Fruit fly (Drosophila melanogaster) Kc167 (cell line): Measurements from ENCODE around the gene CG31612.

Source experiments
- Myc ChIP-seq: fragments of >200 bp; optimal IDR thresholded peaks from 2 replicates; lab custom pipeline; 2017; ENCODE audit warnings: missing external identifiers
- Sin3A ChIP-seq: fragments of >200 bp; optimal IDR thresholded peaks from 2 replicates; lab custom pipeline; 2018; ENCODE audit warnings: missing external identifiers
- h ChIP-seq: fragments of >200 bp; optimal IDR thresholded peaks from 3 replicates; lab custom pipeline; 2018; ENCODE audit warnings: missing external identifiers
- insv ChIP-seq: fragments of >200 bp; optimal IDR thresholded peaks from 3 replicates; lab custom pipeline; 2018; ENCODE audit warnings: missing external identifiers
- psq ChIP-seq: fragments of >200 bp; optimal IDR thresholded peaks from 2 replicates; lab custom pipeline; 2017; ENCODE audit warnings: missing external identifiers
- ttk ChIP-seq: sonication (Bioruptor generic); optimal IDR thresholded peaks from 2 replicates; lab custom pipeline; 2017; ENCODE audit warnings: missing external identifiers

The CG31612 gene

DNA sequence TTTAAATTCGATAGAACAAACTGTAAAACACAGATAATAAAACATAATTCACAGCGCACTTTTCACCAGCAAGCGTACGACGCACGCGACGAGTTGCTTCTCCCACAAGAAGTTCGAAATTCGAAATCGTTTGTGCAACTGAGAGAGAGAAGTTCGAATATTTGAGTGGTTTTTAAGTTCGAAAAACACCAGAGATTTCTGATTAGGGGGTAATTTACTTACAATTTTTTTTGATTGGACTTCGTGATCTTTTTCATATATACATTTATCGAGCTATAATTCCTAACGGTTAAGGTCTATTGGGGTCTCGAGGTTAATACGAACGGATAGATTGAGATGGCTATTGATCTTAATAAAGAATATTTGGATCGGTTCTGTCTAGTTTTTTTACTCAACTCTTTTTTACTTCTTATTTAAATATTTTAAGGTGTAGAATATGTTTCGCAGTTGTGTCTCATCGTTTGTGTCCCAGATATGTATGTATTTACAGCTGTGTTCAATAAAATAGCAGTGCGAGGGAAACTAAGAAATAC, at the start of gene CG31612:
Gene CG31612 (minus strand): TSS at position 106 of the 533 bp plus-strand sequence.
- TF ChIP-seq psq (no peak), ttk (no peak)

DNA sequence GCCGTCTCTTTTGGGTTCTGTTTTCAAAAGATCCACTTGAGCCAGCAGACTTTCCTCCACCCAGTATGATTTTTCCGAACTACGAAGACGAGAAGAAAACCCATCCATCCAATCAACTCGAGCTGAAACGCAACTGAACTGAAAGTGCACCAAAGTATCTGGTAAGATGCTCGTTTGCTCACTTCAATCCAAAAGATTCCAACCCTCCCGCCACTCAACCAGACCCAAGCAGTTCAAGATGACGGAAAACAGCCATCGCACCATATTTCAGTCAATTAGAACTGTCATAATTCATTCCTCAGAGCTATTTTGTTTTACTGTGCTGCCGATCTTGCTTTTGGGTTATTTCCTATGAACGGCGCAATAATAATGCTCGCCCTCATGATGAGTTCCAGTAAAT, 48.5 kb upstream of the CG31612 start:
- TF ChIP-seq psq (no peak), insv (lab: Kevin White, UChicago) (no peak)

DNA sequence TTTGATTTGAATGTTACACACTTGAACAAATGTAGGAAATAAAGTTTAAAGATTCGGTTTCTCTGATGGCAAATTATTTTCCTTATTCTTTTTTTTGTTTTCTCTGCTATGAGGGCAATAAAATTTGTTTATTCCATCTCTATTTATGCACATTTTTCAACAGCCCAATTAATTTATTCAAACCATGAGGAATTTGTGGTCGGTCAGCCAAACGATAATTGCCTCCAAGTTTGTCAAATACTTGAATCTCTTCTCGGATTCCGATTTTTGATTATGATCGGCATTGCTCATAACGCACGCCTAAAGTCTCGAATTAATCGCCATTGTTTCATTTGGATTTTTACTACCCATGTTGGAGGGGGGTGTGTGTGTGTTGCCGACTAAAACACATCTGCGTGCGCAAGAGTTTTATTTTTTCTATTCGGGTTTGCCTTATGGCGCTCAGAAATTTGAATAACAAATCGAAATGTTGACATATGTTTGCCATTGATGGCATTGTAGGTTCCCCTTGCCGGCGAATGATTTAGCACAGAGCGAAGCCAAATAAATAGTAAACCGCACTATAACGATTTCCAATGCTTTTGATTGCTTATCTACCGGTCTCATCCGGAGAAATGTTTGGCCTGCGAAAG, 37.1 kb upstream of the CG31612 start:
- no peak for TF ChIP-seq ttk
- no peak for TF ChIP-seq insv (lab: Kevin White, UChicago)
- no peak for TF ChIP-seq psq
- TF ChIP-seq Myc (lab: Kevin White, UChicago) = no peak
- no peak for TF ChIP-seq Sin3A (lab: Kevin White, UChicago)
- TF ChIP-seq h (lab: Kevin White, UChicago) = no peak

DNA sequence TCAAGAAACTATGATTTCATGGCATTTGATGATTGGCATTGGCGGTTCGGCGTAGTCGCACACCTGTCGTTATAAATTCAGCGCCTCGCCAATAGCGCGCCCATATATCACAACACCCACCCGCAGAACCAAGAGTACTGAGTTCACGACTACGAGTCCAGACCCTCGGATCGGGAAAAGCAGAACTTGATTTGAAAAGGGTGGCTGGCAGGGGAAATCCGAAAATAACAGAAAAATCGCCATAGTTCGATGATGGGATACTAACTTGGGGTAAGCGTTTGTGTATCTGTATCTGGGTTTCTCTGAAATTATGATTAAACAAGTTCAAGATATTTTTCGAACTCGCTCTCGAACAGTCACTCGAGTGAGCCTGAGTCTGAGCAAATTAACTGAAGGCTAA, 35.1 kb upstream of the CG31612 start:
- TF ChIP-seq ttk (no peak), insv (lab: Kevin White, UChicago) (no peak), psq (no peak), Myc (lab: Kevin White, UChicago) (no peak), h (lab: Kevin White, UChicago) (no peak), Sin3A (lab: Kevin White, UChicago) (no peak)

DNA sequence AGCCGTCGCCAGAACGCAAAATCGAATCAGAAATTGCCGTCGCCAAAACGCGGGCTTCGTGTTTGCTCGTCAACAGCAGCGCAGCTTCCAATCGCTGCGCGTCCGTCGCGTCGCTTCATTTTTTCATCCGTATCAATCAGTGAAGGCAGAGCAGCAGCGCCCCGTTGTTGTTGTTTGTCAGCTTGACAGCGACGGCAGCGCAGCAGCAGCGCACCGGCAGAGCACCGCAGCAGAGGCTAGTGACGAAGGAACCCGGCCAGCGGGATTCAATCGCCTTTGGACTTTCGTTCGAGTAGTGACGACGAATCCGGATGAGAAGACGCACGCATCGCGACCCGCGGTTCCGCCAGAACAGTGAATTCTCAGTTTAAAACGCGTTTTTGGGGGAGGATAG, 33.5 kb upstream of the CG31612 start:
- TF ChIP-seq Myc (lab: Kevin White, UChicago) (no peak), Sin3A (lab: Kevin White, UChicago) (no peak), h (lab: Kevin White, UChicago) (no peak), insv (lab: Kevin White, UChicago) (no peak), ttk (no peak), psq (no peak)

DNA sequence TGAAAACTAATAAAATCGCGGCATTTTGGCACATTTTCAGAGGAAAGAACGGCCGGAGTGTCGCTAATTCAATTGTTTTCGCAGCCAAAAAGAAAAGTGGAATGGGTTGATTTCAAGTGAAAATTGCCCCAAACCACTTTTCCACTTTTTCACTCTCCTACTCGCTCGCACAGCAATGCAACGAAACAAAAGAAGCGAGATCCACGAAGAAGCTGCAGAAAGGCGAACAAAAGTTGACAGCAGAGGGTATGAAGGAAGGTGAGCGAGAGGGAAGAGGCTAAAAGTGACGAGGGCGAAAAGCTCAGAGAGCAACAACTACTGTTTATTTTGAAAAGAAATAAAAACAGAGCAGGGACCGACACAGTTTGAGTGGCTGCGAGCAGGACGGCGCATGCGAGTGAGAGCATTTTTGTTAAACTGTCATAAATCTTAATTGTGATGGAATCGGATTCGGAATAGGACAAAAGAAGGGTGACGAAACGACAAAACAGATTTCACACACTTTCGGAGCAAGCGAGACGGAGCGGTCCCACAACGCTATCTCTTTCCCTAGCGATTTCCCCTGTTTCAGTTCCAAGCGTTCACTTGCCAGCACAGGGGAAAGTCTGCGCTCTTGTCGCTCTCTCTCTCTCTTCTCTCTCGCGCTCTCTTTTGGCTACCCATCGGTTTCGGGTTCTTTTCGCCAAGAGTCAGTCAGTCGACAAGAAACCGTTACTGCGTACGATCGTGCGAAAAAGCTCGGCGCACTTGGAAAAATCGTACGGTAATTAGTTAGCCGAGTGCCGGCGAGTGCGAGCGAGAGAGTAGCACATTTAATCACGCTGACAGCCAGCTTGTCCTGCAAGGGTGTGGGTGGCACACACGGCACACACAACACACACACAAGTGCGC, 32.9 kb upstream of the CG31612 start, which contains the start of gene tsh:
Gene tsh (plus strand): TSS at position 694 of the 891 bp plus-strand sequence.
- TF ChIP-seq ttk (no peak), psq (no peak), Sin3A (lab: Kevin White, UChicago) (no peak), insv (lab: Kevin White, UChicago) (no peak), Myc (lab: Kevin White, UChicago) (no peak), h (lab: Kevin White, UChicago) (no peak)

DNA sequence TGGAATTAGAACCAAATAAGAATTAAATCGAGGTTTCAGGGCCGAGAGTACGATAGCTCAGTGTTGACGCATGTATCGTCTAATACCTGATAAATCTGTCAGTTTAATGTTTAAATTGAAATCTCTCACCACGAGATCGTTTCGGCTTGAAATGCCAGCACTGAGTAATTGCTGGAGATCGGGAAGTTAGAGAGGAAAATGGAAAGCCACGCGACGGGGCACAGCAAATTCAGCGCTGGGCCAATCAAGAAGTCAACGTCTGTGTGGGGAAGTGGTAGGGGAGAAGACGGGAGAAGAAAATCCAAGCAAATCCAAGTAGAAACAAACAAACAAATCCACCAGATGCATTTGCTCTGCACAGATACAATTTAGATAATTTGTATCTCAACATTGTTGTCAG, 24.1 kb upstream of the CG31612 start:
- no peak for TF ChIP-seq insv (lab: Kevin White, UChicago)
- TF ChIP-seq psq = no peak
- no peak for TF ChIP-seq Myc (lab: Kevin White, UChicago)
- TF ChIP-seq ttk = no peak
- TF ChIP-seq h (lab: Kevin White, UChicago) = no peak
- no peak for TF ChIP-seq Sin3A (lab: Kevin White, UChicago)

DNA sequence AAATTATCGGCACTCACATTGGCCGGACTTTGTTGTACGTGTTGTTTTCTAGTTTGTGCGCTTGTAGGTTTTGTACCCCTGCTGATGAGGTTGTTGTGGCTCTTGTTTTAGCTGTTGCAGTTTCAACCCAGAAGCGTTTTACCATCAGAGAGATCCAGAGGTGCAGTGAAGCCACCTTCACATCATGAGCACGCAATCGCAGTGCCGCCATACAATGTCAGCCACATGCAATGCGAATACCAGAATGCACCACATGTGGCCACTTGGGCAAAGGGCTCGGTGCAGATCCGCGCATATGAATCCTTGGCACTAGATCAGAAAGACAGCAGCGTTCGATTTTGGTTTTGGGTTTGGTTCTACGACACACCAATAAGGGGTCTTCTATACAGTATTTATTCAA, 14.9 kb upstream of the CG31612 start:
- TF ChIP-seq psq = no peak
- TF ChIP-seq Myc (lab: Kevin White, UChicago) = no peak
- TF ChIP-seq ttk = no peak
- no peak for TF ChIP-seq Sin3A (lab: Kevin White, UChicago)
- no peak for TF ChIP-seq insv (lab: Kevin White, UChicago)
- no peak for TF ChIP-seq h (lab: Kevin White, UChicago)

DNA sequence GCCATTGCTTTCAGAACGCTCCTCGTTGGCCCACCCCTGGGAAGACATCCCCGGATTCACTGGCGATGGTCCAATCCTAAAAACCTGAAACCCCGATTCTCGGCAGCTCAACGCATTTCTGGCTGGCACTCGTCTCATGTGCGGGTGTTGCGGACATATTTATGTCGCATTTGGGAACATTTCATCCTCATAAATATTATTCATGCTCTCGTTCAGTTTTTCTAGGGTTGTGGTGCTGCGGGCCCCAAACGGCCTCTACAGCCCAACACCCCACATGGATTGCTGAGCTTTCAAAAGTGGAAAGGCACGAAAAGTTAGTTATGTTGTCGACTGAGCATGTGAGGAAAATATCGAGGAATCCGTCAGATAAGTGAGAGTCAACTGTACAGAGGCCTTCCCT, 11.6 kb upstream of the CG31612 start:
- TF ChIP-seq h (lab: Kevin White, UChicago) (no peak), psq (no peak), insv (lab: Kevin White, UChicago) (no peak), ttk (no peak), Myc (lab: Kevin White, UChicago) (no peak), Sin3A (lab: Kevin White, UChicago) (no peak)

DNA sequence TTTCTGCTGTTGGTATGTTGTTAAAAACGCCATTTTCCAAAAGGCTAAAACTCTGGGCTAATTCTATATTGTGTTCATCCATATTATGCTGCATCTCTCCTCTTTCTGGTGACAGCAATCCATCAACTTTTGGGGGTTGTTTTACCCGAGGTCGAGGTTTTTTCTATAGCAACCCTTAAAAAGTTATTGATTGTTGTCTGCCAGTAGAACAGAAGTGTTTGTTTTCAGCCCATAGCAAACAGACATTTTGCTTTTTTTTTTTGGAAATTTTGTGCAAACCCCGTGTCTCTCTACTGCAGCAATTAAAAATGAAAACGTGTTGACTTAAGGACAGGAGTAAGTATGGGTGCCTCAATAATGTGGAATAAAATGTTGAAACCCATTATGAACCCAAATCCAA, 11.1 kb upstream of the CG31612 start:
- TF ChIP-seq h (lab: Kevin White, UChicago) = no peak
- no peak for TF ChIP-seq ttk

DNA sequence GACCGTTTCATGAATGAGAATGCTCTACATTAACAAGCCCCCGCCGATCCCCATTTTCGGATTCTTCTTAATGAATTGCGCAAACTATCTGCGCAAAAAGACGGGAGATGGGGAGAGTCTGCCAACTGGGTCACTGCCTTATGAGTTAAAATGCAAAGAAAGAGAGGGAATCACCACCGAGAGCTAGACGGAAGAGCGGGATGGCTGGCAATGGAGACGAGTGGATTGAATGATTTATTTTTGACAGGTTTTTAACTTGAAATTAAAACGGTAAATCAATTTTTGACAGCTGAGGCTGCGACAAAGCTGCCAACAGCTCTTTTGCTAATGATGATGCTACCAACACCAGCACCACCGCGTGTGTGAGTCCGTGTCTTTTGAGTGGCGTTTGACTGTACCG, 8.9 kb upstream of the CG31612 start:
- no peak for TF ChIP-seq Myc (lab: Kevin White, UChicago)
- TF ChIP-seq Sin3A (lab: Kevin White, UChicago) = no peak
- no peak for TF ChIP-seq insv (lab: Kevin White, UChicago)
- no peak for TF ChIP-seq ttk
- TF ChIP-seq h (lab: Kevin White, UChicago) = no peak
- TF ChIP-seq psq = no peak

DNA sequence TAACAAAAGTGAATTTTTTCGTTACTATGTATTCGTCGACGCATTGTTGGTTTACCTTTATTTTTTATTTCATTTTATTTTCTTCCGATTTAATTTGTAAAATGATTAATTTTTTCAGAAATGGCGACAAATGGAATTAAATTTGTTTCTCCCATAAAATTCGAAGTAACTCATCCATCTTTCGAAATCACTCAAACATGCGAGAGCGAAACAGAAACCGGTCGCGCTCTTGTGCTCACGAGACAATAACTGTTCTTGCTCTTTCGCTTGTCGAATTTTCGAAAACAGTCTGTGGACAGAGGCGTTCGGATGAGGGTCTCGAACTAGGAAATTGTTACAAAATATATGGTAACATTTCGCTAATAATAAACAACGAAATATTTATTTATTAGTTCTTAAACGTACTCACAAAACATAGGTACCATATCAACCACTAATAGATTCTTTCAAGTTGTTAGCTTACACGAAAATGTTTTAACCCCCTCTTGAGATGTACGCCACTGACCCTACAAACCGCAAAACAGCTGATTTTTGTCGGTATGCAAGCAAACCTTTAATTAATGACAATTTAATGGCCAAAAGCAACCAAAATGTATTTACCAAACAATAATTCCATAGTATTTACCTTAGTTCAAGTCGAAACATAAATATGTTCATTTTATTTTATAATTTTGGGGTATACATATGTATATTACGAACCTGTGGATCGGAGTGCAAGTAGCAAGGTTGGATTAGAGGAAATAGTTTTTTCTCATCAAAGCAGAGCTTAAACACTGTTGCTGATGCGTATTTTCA, 503 bp downstream of the CG31612 start:
- TF ChIP-seq ttk = no peak
- no peak for TF ChIP-seq Myc (lab: Kevin White, UChicago)
